Worm (Caenorhabditis elegans) whole organism, late embryonic: ENCODE data around the gene Y37E11B.10.

Source experiments
- T23F11.4 ChIP-seq: fragments of 200-800 bp; sonication (Bioruptor generic); optimal IDR thresholded peaks from 2 replicates; lab custom pipeline; 2018; ENCODE audit warnings: mild to moderate bottlenecking, missing genetic modification characterization, missing compliant biosample characterization
- ceh-9 ChIP-seq: sonication (generic microtip); optimal IDR thresholded peaks from 2 replicates; lab custom pipeline; 2016; ENCODE audit warnings: mild to moderate bottlenecking, missing genetic modification characterization, inconsistent platforms, missing compliant biosample characterization
- lim-6 ChIP-seq: sonication (generic microtip); optimal IDR thresholded peaks from 2 replicates; lab custom pipeline; 2016; ENCODE audit warnings: missing genetic modification characterization, missing compliant biosample characterization
- ttx-3 ChIP-seq: sonication (generic microtip); optimal IDR thresholded peaks from 2 replicates; lab custom pipeline; 2016; ENCODE audit warnings: missing genetic modification reagents, missing genetic modification characterization, missing compliant biosample characterization

Gene Y37E11B.10

DNA sequence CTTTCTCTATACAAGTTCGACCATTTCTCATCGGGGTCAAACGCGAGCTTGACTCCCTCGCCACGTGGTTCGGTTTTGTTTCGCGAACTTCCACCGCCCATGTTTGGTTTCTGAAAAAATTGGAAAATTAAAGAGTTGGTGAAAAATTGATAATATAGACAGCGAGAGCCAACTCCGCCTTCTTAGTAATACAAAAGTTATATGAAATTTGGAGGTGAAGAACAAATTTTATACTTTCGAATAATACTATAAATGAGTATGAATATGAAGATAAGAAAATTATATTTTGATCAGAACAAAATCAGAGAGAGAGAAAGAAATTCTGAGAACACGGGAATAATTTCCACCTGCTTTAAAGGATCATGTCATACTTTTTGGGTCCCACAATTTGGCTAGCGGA, 48.9 kb downstream of the Y37E11B.10 start, which contains the start of gene osm-9:
Gene osm-9 (minus strand): TSS at position 101 of the 400 bp plus-strand sequence.
- TF ChIP-seq T23F11.4 (GFP tag; lab: Kevin White, UChicago) (no peak), lim-6 (tag; lab: Kevin White, UChicago) (no peak), ceh-9 (tag; lab: Kevin White, UChicago) (no peak), ttx-3 (tag; lab: Kevin White, UChicago) (no peak)
- TF ChIP-seq, all 69 proteins: peak for 0
